Worm (Caenorhabditis elegans) whole organism, late embryonic: ENCODE measurements around the gene gcy-27.

Experiments
- ama-1 ChIP-seq: fragments of 150-350 bp; optimal IDR thresholded peaks from 2 replicates; lab custom pipeline; 2014
- ceh-24 ChIP-seq: sonication (generic microtip); optimal IDR thresholded peaks from 2 replicates; lab custom pipeline; 2016; ENCODE audit warnings: mild to moderate bottlenecking, missing genetic modification characterization, missing compliant biosample characterization
- ceh-31 ChIP-seq: sonication (generic microtip); optimal IDR thresholded peaks from 2 replicates; lab custom pipeline; 2016; ENCODE audit warnings: missing genetic modification characterization, missing compliant biosample characterization
- ceh-6 ChIP-seq: fragments of 200-800 bp; sonication (Bioruptor generic); optimal IDR thresholded peaks from 2 replicates; lab custom pipeline; 2018; ENCODE audit warnings: mild to moderate bottlenecking, missing genetic modification characterization, missing compliant biosample characterization
- elt-2 ChIP-seq: sonication (generic microtip); optimal IDR thresholded peaks from 2 replicates; lab custom pipeline; 2016; ENCODE audit warnings: missing genetic modification reagents, missing genetic modification characterization, missing compliant biosample characterization
- ets-4 ChIP-seq: sonication (generic microtip); optimal IDR thresholded peaks from 2 replicates; lab custom pipeline; 2016; ENCODE audit warnings: missing genetic modification characterization, missing compliant biosample characterization
- fkh-10 ChIP-seq: fragments of 150-350 bp; optimal IDR thresholded peaks from 2 replicates; lab custom pipeline; 2014; ENCODE audit warnings: missing biosample characterization, missing genetic modification reagents, missing genetic modification characterization
- gmeb-2 ChIP-seq: sonication (generic microtip); optimal IDR thresholded peaks from 2 replicates; lab custom pipeline; 2016; ENCODE audit warnings: missing genetic modification characterization, inconsistent platforms, missing compliant biosample characterization
- hlh-30 ChIP-seq: sonication (generic microtip); optimal IDR thresholded peaks from 2 replicates; lab custom pipeline; 2017; ENCODE audit warnings: antibody characterized with exemption, missing genetic modification characterization, missing compliant biosample characterization; ENCODE audit not compliant: insufficient read depth
- hlh-6 ChIP-seq: sonication (generic microtip); optimal IDR thresholded peaks from 2 replicates; lab custom pipeline; 2016; ENCODE audit warnings: missing genotype, missing genetic modification characterization, missing compliant biosample characterization
- lin-11 ChIP-seq: fragments of 200-800 bp; sonication (Bioruptor generic); optimal IDR thresholded peaks from 2 replicates; lab custom pipeline; 2018; ENCODE audit warnings: mild to moderate bottlenecking, missing genetic modification characterization, missing compliant biosample characterization
- nhr-11 ChIP-seq: fragments of 150-350 bp; optimal IDR thresholded peaks from 2 replicates; lab custom pipeline; 2014; ENCODE audit warnings: missing biosample characterization, missing genetic modification characterization
- pha-4 ChIP-seq: fragments of 150-350 bp; optimal IDR thresholded peaks from 2 replicates; lab custom pipeline; 2018; ENCODE audit warnings: missing biosample characterization, missing genetic modification reagents, missing genetic modification characterization
- ttx-3 ChIP-seq: sonication (generic microtip); optimal IDR thresholded peaks from 2 replicates; lab custom pipeline; 2016; ENCODE audit warnings: missing genetic modification reagents, missing genetic modification characterization, missing compliant biosample characterization

DNA sequence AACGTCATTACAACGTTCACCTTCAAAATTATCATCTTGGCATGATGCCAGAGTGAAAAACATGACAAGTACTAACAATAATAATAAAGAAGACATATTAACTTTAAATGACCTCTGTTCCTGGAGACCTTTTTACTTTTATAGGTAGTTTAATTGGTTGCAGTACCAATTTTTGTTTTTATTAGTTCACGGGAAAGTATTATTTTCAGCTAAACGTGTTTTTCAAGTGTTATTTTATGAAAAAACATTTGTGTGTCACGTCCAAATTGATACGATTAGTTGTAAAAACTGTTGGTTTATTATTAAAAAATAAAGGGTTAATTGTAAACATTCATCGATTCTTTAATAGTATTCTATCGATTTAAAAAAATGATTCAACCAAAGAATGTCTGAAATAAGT, 39.3 kb upstream of the gcy-27 start, which contains the start of gene grl-24:
- TF ChIP-seq hlh-6 (tag; lab: Kevin White, UChicago) (no peak), pha-4 (tag; lab: Kevin White, UChicago) (no peak), ceh-6 (GFP tag; lab: Kevin White, UChicago) (no peak), lin-11 (tag; lab: Kevin White, UChicago) (no peak), nhr-11 (no peak), hlh-30 (tag; lab: Kevin White, UChicago) (no peak), gmeb-2 (tag; lab: Kevin White, UChicago) (no peak), elt-2 (tag; lab: Kevin White, UChicago) (no peak), ama-1 (lab: Kevin White, UChicago) (no peak), ttx-3 (tag; lab: Kevin White, UChicago) (no peak), ceh-24 (no peak), ceh-31 (no peak), ets-4 (tag; lab: Kevin White, UChicago) (no peak), fkh-10 (GFP tag; lab: Kevin White, UChicago) (no peak)
